Worm (Caenorhabditis elegans) whole organism, young adult: Measurements from ENCODE around the gene swan-1.

ENCODE experiments used
- dox-1 ChIP-seq: fragments of 200-800 bp; sonication (Bioruptor generic); IDR thresholded peaks from 2 replicates; pipeline ENCODE4 v1.3.6; 2022; ENCODE audit warnings: missing genetic modification reagents, missing genetic modification characterization, missing compliant biosample characterization
- hlh-26 ChIP-seq: fragments of 200-800 bp; sonication (Bioruptor generic); conservative IDR thresholded peaks from 2 replicates; pipeline ENCODE4 v1.3.6; 2022; ENCODE audit warnings: missing genetic modification reagents, missing genetic modification characterization, missing compliant biosample characterization

DNA sequence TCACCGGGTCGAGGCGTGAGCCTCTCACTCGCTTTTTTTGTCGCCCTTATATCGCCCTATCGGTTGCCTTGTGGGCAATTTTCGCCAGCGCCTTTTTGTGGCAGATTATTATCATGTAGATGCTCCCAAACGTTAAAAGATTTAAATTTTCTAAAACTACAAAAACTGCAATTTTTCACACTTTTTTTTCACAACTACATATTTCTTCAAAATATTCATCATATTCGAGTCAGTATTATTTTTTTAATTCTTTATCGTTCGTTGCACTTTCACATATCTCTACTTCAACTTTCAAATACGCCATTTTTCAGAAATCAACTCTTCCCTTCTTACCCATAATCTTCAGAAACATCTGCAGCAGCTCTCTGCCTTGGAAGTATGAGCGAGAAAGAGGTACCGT lies 5.9 kb upstream of the swan-1 start, which contains the start of gene ceh-24:
- TF ChIP-seq hlh-26 (GFP tag; lab: Robert Waterston, UW) (no peak), dox-1 (no peak)
